Worm (Caenorhabditis elegans) whole organism, dauer: Measurements from ENCODE around the gene Y32G9A.2.

Experiments
- unc-62 ChIP-seq: sonication (generic microtip); optimal IDR thresholded peaks from 2 replicates; lab custom pipeline; 2017; ENCODE audit warnings: missing biosample characterization, missing genetic modification reagents, missing genetic modification characterization

The Y32G9A.2 gene

DNA sequence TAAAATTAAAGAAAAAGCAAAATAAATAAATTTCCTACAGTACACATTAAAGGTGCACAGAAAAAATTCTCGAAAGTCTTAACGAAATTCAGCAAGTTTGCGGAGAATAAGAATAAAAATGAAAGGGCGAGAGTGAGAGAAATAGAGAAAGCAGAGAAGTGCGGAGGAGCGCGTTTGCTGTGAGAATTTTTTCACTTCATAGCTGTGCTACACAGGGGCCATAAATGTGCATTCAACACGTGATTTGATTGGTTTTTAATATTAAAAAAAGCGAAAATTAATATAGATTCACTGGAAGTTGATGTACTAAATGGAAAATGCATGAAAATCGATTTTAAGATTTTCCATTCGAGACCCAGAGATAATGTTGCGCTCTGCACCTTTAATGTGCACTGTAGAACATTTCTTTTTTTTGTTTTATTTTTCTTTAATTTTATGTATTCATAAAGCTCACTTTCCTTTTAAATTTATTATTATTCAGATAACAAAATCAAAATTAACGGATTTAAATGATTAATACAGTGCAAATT lies at the start of gene Y32G9A.2:
Y32G9A.2 (plus strand) TSS at position 480 of the 530 bp plus-strand sequence.
- no peak for TF ChIP-seq unc-62

DNA sequence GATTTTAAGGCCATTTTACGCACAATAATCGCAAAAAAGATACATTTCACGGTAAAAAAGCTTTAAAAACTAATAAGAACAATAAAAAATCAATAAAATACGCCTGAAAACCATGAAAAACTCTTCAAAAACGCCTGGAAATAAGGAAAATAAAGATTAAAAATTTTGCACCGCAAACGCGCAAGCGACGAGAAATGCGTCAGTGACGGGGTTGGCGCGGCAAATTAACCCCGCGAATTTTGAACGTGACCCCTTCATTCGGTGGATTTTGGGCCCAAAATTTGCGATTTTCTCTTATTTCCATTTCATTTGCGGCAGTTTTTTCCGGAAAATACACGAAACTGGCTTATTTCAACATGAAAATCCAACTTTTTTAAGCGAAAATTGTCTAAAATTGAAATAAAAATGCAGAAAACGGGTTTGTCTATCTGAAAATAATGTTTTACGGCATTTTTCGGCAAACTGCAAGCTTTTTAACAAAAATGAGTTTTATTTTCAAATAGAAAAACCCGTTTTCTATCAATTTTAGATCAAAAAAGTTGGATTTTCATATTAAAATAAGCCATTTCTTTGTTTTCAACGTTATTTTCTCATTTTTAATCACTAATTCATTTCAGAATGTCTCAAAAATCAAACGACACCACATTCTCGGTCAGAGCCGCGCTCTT lies 49.6 kb upstream of the Y32G9A.2 start, which contains the start of gene knl-3:
knl-3 (plus strand) TSS at position 618 of the 668 bp plus-strand sequence.
- no peak for TF ChIP-seq unc-62

DNA sequence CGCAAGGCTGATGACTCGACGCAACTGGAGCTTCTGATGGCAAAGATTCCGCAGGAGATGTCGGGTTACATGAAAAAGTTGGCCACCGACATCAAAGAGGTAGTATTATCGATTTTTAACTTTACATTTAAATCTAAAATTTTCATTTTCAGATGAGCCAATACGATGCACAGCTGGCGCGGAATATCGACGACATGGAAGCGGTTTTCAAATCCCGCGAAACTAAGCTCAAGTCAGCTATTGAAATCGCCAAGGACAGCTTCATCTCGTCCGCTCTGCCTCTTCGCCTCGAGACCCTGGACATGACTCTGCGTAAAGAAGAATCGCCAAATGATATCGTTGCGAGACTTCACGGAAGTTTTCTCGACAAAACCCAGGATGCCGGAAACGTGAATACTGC lies 48.6 kb upstream of the Y32G9A.2 start, which contains the start of gene T10B5.3:
T10B5.3 (minus strand) TSS at position 101 of the 400 bp plus-strand sequence.
- no peak for TF ChIP-seq unc-62

DNA sequence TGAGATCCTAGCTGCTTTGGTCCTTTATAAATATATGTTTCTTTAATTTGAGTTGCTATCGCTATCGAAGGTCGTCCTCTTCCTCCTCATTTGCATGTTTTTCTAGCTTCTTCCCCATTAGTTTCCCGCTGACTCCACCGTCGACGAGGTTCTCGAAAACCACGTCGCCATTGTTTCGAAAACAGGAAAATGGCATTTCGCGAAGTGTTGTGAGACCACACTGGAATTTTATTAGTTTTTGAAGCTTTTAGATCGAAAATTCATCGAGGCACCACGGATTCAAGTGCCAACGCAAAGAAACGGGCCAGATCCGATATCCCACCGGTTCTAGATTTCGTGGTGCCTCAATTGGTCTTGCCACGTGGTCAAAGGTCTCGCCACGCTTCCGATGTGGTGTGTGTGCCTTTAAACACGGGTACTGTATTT lies 47.8 kb upstream of the Y32G9A.2 start:
- TF ChIP-seq unc-62 = no peak

DNA sequence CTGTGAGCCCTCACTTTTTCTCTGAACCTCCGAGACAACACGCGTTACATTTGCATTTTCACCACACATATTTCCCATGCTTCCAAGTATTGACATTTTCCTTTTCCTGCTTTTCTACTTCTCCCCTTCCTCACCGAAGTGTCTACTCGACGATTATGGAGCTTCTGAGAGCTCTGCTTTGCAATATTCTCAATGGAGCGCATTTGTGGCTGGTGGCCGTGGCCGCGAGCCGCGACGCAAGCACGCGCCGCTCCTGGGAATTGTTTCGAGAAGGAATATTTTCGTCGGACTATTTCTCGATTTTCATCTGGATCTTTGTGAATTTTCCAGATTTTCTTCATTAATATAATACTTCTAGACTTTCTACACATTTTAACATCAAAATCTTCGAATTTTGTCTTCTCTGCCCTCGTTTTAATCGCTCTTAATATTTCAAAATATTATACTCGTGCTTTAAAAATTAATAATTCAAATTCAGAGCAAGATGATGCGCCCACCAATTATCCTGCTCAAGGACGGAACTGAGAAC lies 46.5 kb upstream of the Y32G9A.2 start, which contains the start of the genes T10B5.4 and cct-7:
T10B5.4 (minus strand) TSS at position 40 of the 529 bp plus-strand sequence.
cct-7 (plus strand) TSS at position 479 of the 529 bp plus-strand sequence.
- TF ChIP-seq unc-62 = no peak

DNA sequence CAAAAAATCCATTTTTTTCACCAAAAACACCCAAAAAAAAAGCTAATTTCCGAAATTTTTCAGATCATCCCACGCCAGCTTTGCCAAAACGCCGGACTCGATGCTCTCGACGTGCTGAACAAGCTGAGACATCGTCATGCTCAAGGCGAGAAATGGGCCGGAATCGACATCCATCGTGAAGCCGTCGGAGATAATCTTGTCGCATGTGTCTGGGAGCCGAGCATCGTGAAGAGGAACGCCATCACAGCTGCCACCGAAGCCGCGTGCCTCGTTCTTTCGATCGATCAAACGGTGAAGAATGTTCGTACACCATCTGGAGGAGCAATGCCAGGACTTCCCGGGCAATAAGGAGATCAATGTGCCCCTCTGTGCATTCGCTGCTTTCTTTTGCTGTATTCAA lies 43.5 kb upstream of the Y32G9A.2 start:
- TF ChIP-seq unc-62 = no peak

DNA sequence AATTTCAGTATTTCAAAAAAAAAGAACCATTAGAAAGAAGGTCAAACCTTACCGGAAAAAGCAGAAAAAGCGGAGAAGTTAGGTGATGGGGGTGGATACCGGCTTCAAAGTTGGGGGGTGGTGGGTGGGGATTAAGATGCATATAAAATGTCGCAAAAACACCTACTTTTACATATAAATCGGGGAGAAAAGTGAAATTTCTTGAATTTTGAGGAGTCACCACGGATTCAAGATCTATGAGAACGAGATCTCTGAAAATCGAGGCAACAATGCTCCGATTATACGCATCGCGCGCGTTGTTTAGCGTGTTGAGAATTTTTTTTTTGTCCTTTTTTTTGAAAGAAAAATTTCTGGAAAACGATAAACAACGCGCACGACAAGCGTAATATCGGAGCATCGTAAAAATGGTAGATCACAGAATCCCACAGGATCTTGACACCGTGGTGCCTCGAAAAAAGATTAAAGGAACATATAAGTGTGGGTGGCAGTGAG lies 42.8 kb upstream of the Y32G9A.2 start:
- no peak for TF ChIP-seq unc-62

DNA sequence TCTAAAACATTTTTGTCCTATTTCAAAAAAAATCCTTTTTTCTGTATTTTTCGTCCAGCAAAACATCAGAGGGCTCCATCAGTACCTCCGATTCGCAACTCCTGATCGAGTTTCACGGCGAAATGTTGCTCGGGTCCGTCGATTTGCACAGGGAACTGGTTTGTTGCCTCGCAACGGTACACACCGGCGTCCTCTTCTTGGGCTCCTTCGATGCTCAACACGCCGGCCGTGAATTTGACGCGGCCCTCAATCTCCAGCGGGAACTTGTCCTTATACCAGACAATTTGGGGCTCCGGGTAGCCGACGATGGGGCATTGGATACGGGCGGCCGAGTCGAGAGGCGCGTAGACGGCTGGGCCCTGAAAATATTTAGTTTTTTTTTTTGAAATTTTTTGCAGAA lies 40.3 kb upstream of the Y32G9A.2 start:
- TF ChIP-seq unc-62 = no peak

DNA sequence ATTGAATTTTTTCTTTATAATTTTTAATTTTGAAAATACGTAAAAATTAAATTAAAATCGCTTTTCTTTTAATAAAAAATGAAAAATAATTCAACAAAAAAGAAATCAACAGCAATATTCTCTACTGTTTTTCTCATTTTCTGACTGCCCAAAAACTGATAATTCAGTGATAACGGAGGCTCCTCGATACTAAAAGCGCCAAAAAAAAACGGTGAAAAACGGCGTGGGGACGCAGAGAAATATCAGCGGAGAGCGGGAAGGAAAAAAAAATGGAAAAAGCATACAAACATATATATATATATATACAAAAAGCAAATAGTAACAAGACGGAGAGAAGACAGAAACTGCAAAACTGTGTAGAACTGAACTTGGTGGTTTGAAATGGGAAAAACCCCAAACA lies 35.2 kb upstream of the Y32G9A.2 start:
- TF ChIP-seq unc-62 = no peak

DNA sequence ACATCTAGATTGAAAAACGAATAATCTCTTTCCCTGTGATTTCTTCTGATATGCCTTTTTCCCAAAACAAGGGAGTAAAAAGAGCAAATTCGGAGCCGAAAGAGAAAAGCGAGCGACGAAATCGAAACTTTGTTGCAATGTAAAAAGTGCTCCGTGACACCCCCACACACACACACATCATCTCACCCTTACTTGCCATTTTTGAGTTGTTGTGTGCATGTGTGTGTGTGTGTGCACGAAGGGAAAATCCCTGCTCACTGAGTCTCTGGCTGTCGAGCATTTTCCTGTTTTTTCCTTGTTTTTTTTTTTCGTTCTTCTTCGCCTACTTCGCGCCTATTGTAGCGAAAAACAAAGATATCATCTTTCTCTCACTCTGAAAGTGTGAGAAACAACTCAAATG lies 31.3 kb upstream of the Y32G9A.2 start:
- TF ChIP-seq unc-62 = no peak

DNA sequence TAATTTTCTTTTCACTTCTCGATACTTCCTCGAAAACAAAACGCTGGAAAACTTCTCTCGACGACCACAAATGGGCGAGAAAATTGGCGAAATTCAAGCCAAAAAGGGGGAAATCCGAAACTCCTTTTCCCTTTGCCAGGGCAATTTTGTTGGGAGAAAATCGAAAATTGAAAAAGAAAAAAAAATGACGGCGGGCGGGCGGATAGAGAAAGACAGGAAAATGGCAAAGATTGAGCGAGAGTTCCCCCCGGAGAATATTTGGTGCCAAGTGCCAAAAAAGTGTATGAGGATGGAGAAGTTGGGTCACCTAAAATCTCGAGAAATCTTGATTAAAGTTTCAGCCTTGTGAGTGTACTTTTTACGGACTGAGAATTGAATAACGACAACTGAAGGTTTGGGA lies 30.0 kb upstream of the Y32G9A.2 start:
- TF ChIP-seq unc-62 = no peak

DNA sequence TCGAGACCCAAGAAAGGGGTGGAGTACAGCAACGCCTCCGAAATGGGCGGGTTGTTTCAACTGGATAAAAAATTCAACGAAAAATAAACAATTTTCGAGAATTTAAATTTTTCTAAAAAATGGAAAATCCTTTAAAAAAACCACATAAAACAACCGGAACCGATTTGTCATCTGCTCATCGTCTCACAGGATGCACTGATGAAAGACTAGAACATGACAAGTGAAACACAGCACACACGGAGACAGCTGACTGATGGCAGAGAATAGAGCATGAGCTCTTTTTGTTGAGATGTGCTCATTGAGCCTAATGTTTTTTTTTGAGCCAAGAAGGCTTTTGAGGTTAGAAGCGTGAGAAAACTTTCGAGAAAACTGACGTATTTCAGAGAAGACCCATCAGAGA lies 28.3 kb upstream of the Y32G9A.2 start:
- no peak for TF ChIP-seq unc-62

DNA sequence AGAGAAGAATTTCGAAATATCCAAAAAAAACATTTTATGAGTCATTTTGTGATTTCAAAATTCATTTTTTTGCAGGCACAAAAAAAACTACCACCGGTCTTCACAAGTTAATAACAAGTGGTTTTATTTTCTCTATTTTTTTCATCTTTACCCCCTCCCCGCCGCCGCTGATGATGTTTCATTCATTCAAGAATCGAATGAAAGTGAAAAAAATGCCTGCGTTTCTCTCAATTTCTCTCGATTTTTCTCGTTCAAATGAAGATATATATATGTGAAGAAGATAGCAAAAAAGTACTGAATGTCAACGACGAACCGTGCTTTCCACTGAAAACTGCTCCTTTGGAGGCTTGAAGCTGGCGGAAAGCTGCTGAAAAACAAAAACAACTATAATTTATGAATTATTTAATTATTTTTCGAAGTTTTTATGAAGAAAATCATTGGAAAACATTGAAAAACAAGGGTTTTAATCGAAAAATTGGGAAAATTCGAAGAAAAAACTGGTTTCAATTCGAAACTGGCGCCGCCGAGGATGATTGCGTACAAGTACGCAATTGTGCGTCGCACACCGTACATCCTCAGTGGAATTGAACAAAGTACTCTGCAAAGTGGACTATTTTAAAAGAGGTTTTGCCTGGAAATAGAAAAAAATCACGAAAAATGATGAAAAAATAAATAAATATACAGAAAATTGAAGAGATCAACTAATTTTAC lies 25.6 kb upstream of the Y32G9A.2 start, which contains the start of gene zig-11:
zig-11 (minus strand) TSS at position 373 of the 711 bp plus-strand sequence.
- TF ChIP-seq unc-62 = no peak

DNA sequence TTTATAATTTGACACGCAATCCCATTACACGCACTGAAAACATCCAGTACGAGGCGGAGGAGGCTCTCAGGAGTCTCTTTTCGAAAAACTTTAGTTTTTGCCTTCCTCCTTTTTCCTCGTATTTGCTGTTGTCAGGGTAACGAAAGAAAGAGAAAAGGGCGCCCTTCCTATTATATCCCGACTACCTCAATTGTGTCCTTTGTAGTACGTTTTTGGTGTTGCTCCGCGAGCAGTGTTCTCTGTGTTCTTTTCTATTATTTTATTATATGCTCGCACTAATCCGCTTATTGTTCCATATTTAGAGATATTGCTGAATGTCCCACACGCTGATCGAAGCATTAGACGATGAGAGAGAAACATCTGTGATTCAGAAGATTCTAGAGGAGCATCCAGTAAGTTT lies 22.8 kb upstream of the Y32G9A.2 start, which contains the start of gene nphp-2:
nphp-2 (plus strand) TSS at position 301 of the 400 bp plus-strand sequence.
- TF ChIP-seq unc-62 = no peak

DNA sequence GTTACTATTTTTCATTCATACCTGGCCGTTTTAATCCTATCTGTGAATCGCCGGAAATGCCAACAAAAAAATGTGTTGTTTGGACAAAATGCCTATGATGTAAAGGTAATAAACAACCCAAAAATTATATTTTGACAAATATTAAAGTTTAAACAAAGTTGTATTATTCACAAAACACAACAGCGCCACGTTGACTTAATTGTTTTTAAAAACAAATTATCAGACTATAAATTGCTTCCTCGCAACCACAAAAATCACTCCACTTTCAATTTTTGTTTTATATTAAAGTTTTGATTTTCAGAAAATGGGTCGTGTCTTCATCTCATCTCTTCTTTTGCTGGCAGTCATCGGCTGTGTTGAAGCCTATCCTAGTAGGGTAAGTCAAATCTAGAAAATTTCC lies 11.0 kb upstream of the Y32G9A.2 start, which contains the start of gene Y32G9A.5:
Y32G9A.5 (plus strand) TSS at position 301 of the 400 bp plus-strand sequence.
- TF ChIP-seq unc-62 = no peak

DNA sequence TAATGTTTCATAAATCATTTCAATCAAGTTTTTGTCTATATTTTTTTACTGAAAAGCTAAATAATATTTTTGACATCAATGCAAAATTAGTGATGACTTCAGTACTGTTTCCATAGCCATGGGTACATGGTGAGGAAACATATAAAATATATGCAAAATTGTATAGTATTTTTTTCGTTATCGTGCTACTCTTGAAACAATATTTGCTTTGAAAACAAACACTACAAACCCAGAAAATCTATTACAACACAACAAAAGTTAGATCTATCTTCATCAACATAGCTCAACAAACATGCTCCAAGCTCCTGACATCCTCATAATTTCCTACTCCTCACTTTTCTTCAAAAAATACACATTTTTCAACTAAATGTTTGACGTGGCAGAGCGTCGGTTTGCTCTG lies 9.8 kb upstream of the Y32G9A.2 start, which contains the start of gene srp-3:
srp-3 (plus strand) TSS at position 301 of the 400 bp plus-strand sequence.
- TF ChIP-seq unc-62 = no peak

DNA sequence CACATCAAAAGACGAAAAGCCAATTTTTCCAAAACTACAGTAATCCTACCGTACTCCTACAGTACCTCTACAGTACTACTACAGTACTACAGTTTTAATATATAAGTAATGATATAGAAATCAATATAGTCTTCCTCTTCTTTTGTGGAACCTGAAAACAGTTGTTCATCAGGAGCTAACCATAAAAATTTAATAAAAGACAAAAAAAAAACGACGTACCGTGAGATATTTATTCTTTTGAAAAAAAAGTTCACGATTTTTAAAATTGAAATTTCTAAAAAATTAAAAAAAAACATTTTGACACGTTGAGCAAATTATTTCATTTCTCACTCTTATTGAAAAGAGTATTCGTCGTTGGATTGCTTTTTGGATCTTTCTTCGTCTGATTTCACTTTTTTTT lies 7.2 kb upstream of the Y32G9A.2 start, which contains the start of gene Y32G9A.3:
Y32G9A.3 (plus strand) TSS at position 301 of the 400 bp plus-strand sequence.
- TF ChIP-seq unc-62 = no peak
